Worm (Caenorhabditis elegans) whole organism, young adult: ENCODE results near the gene F08G2.4.

Source experiments
- cebp-2 ChIP-seq: fragments of 200-800 bp; sonication (Bioruptor generic); IDR thresholded peaks from 2 replicates; pipeline ENCODE4 v1.3.6; 2022; ENCODE audit warnings: missing genetic modification characterization, missing compliant biosample characterization
- nfyb-1 ChIP-seq: fragments of 200-800 bp; sonication (Bioruptor generic); IDR thresholded peaks from 2 replicates; pipeline ENCODE4 v1.3.6; 2022; ENCODE audit warnings: missing genetic modification reagents, missing genetic modification characterization, missing compliant biosample characterization

- TF ChIP-seq nfyb-1 (GFP tag; lab: Robert Waterston, UW) (no peak), cebp-2 (no peak)
These were observed 44.8 kb upstream of the F08G2.4 start for ce11 chrII:13785582-13785981.
